Worm (Caenorhabditis elegans) whole organism, L4 larva: Measurements from ENCODE around the gene R10E11.6.
A peak's percentile ranks its signal among the peaks of the same experiment; 100 is the strongest.

Experiments
- Y75B8A.6 ChIP-seq: fragments of 200-800 bp; sonication (Bioruptor generic); IDR thresholded peaks from 2 replicates; pipeline ENCODE4 v1.3.6; 2022; ENCODE audit warnings: missing genetic modification reagents, missing genetic modification characterization, missing compliant biosample characterization
- aly-2 ChIP-seq: sonication (generic microtip); optimal IDR thresholded peaks from 2 replicates; lab custom pipeline; 2018; ENCODE audit warnings: missing biosample characterization, missing genetic modification characterization
- ama-1 ChIP-seq: fragments of 150-350 bp; optimal IDR thresholded peaks from 2 replicates; lab custom pipeline; 2014; ENCODE audit warnings: inconsistent platforms, mixed read lengths
- daf-16 ChIP-seq, 3 experiments: sonication (generic microtip); optimal IDR thresholded peaks; 2 replicates each; lab custom pipeline; 2016 to 2017; ENCODE audit warnings: missing genetic modification characterization in 3 of 3, missing genetic modification reagents in 3 of 3, mild to moderate bottlenecking in 2 of 3, missing compliant biosample characterization in 2 of 3, missing biosample characterization in 1 of 3, moderate library complexity in 1 of 3
- lin-39 ChIP-seq: fragments of 150-350 bp; optimal IDR thresholded peaks from 2 replicates; lab custom pipeline; 2014; ENCODE audit warnings: missing biosample characterization, missing genetic modification reagents, missing genetic modification characterization
- lsy-2 ChIP-seq, 2 experiments: fragments of 150-350 bp in 1 of 2; sonication (generic microtip) in 1 of 2; optimal IDR thresholded peaks; 2 replicates each; lab custom pipeline; 2014 to 2017; ENCODE audit warnings: missing biosample characterization in 2 of 2, missing genetic modification characterization in 2 of 2
- mdl-1 ChIP-seq, 2 experiments: fragments of 150-350 bp in 1 of 2; sonication (generic microtip) in 1 of 2; optimal IDR thresholded peaks; 2 replicates each; lab custom pipeline; 2014 to 2017; ENCODE audit warnings: missing biosample characterization in 2 of 2, missing genetic modification characterization in 2 of 2
- nhr-11 ChIP-seq: fragments of 150-350 bp; optimal IDR thresholded peaks from 2 replicates; lab custom pipeline; 2014; ENCODE audit warnings: missing biosample characterization, missing genetic modification characterization
- nhr-76 ChIP-seq: fragments of 150-350 bp; optimal IDR thresholded peaks from 2 replicates; lab custom pipeline; 2014; ENCODE audit warnings: missing biosample characterization, missing genetic modification characterization
- rbr-2 ChIP-seq: sonication (generic microtip); optimal IDR thresholded peaks from 2 replicates; lab custom pipeline; 2016; ENCODE audit warnings: missing genotype, missing genetic modification characterization, missing compliant biosample characterization
- unc-62 ChIP-seq, 3 experiments: fragments of 150-350 bp in 1 of 3; sonication (generic microtip); optimal IDR thresholded peaks in 2 of 3; peaks in 1 of 3; 1 replicate in 1 of 3; 2 replicates in 2 of 3; lab custom pipeline; 2014 to 2017; ENCODE audit warnings: missing biosample characterization in 3 of 3, missing genetic modification characterization in 3 of 3, missing genetic modification reagents in 3 of 3, missing genotype in 1 of 3

ce11 chrIII:9768023-9768422, 14.8 kb upstream of the R10E11.6 start:
- no peak for TF ChIP-seq aly-2 (tag; lab: Kevin White, UChicago)
- no peak for TF ChIP-seq rbr-2
- TF ChIP-seq mdl-1 (tag; optimal IDR thresholded peaks at IDR 0.05; lab: Kevin White, UChicago), result no peak
- TF ChIP-seq nhr-76, result no peak
- TF ChIP-seq lsy-2 (tag; optimal IDR thresholded peaks at IDR 0.05; lab: Kevin White, UChicago), result no peak
- no peak for TF ChIP-seq lin-39
- TF ChIP-seq Y75B8A.6, result no peak
- TF ChIP-seq daf-16 (GFP tag; optimal IDR thresholded peaks at IDR 0.05; lab: Kevin White, UChicago), result no peak
- no peak for TF ChIP-seq daf-16 (tag; optimal IDR thresholded peaks at IDR 0.05; lab: Kevin White, UChicago)
- TF ChIP-seq ama-1 (lab: Kevin White, UChicago), result no peak
- TF ChIP-seq unc-62 (GFP tag; optimal IDR thresholded peaks at IDR 0.05 in 1 of 2; lab: Kevin White, UChicago), result peak in 1 of 2 experiments; percentile 17
- TF ChIP-seq unc-62 (tag; optimal IDR thresholded peaks at IDR 0.05; lab: Kevin White, UChicago), result no peak
- TF ChIP-seq nhr-11, result no peak
